Worm (Caenorhabditis elegans): Measurements from ENCODE around the gene nsun-5.
"Not testable (repeated sequence)": the region's sequence is repeated elsewhere in the genome, so short reads cannot be mapped to it uniquely, and the experiment has no call there.

DNA sequence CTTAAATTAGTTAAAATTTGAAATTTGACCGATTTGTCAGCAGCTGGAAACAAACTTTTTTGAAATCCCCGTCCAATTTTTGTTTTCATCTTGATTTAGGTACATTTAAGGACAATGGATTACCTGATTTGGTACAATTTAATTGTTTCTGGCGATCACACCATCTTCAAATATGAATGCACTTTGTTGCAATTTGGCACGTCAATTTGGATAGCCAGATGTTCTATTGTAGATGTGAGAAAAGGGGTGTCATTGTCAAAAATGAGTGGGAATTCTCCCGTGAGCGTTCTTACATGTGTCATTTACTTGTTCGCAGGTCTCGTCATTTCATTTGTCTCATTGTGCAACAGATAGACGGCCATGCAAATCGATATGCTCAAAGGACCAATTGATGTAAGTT is 18.8 kb downstream of the nsun-5 start, which contains the start of gene Y53F4B.43:
- TF ChIP-seq elt-3 (tag; optimal IDR thresholded peaks at IDR 0.05); nhr-25 (tag; optimal IDR thresholded peaks at IDR 0.05); nhr-11 (tag; optimal IDR thresholded peaks at IDR 0.05); aly-2 (tag; optimal IDR thresholded peaks at IDR 0.05); ama-1 (optimal IDR thresholded peaks at IDR 0.05); mab-5 (tag; optimal IDR thresholded peaks at IDR 0.05); nhr-237 (tag; optimal IDR thresholded peaks at IDR 0.05); nhr-77 (tag; optimal IDR thresholded peaks at IDR 0.05): not testable (repeated sequence)

Measured in whole organism, L2 larva.